Worm (Caenorhabditis elegans) whole organism, L4/young adult: ENCODE data around the gene dml-1.

Experiments used
- W03F9.2 ChIP-seq: fragments of 150-350 bp; optimal IDR thresholded peaks from 2 replicates; lab custom pipeline; 2014; ENCODE audit warnings: missing biosample characterization, missing genetic modification characterization
- him-1 ChIP-seq: sonication (generic microtip); optimal IDR thresholded peaks from 2 replicates; lab custom pipeline; 2016; ENCODE audit warnings: missing genotype, missing genetic modification reagents, missing genetic modification characterization, missing compliant biosample characterization

ce11 chrIV:2842162-2842561 lies 44.6 kb upstream of the dml-1 start, which contains the start of gene clec-84:
- no peak for TF ChIP-seq him-1 (tag; lab: Kevin White, UChicago)
- TF ChIP-seq W03F9.2 (tag; lab: Kevin White, UChicago): no peak
